Worm (Caenorhabditis elegans) whole organism, late embryonic: ENCODE results near the gene F23G4.1.

Experiments
- C08G9.2 ChIP-seq: sonication (generic microtip); optimal IDR thresholded peaks from 2 replicates; lab custom pipeline; 2016; ENCODE audit warnings: mild to moderate bottlenecking, missing genetic modification characterization, moderate library complexity, missing compliant biosample characterization
- C38D4.7 ChIP-seq: fragments of 200-800 bp; sonication (Bioruptor generic); optimal IDR thresholded peaks from 2 replicates; lab custom pipeline; 2018; ENCODE audit warnings: mild to moderate bottlenecking, missing genetic modification characterization, moderate library complexity, missing compliant biosample characterization
- K02D7.2 ChIP-seq: sonication (generic microtip); optimal IDR thresholded peaks from 2 replicates; lab custom pipeline; 2017; ENCODE audit warnings: mild to moderate bottlenecking, missing genetic modification characterization, missing compliant biosample characterization
- T23F11.4 ChIP-seq: fragments of 200-800 bp; sonication (Bioruptor generic); optimal IDR thresholded peaks from 2 replicates; lab custom pipeline; 2018; ENCODE audit warnings: mild to moderate bottlenecking, missing genetic modification characterization, missing compliant biosample characterization
- Y22D7AL.16 ChIP-seq: sonication (generic microtip); optimal IDR thresholded peaks from 2 replicates; lab custom pipeline; 2016; ENCODE audit warnings: missing genetic modification characterization, missing compliant biosample characterization
- ahr-1 ChIP-seq: sonication (generic microtip); optimal IDR thresholded peaks from 2 replicates; lab custom pipeline; 2016; ENCODE audit warnings: missing genetic modification characterization, missing compliant biosample characterization
- ceh-14 ChIP-seq: sonication (generic microtip); optimal IDR thresholded peaks from 2 replicates; lab custom pipeline; 2016; ENCODE audit warnings: missing genotype, missing genetic modification characterization, missing compliant biosample characterization
- ceh-19 ChIP-seq: fragments of 200-800 bp; sonication (Bioruptor generic); optimal IDR thresholded peaks from 2 replicates; lab custom pipeline; 2018; ENCODE audit warnings: mild to moderate bottlenecking, missing genetic modification characterization, missing compliant biosample characterization
- ceh-31 ChIP-seq: sonication (generic microtip); optimal IDR thresholded peaks from 2 replicates; lab custom pipeline; 2016; ENCODE audit warnings: missing genetic modification characterization, missing compliant biosample characterization
- ceh-34 ChIP-seq: sonication (generic microtip); optimal IDR thresholded peaks from 2 replicates; lab custom pipeline; 2016; ENCODE audit warnings: mild to moderate bottlenecking, missing genetic modification characterization, missing compliant biosample characterization
- ceh-45 ChIP-seq: fragments of 200-800 bp; sonication (Bioruptor generic); IDR thresholded peaks from 2 replicates; pipeline ENCODE4 v1.3.6; 2022; ENCODE audit warnings: missing genetic modification reagents, missing genetic modification characterization, missing compliant biosample characterization
- ceh-48 ChIP-seq: sonication (generic microtip); optimal IDR thresholded peaks from 2 replicates; lab custom pipeline; 2016; ENCODE audit warnings: missing genetic modification characterization, inconsistent platforms, missing compliant biosample characterization
- dmd-4 ChIP-seq: sonication (generic microtip); optimal IDR thresholded peaks from 2 replicates; lab custom pipeline; 2016; ENCODE audit warnings: borderline replicate concordance, missing genetic modification characterization, missing compliant biosample characterization
- elt-2 ChIP-seq: sonication (generic microtip); optimal IDR thresholded peaks from 2 replicates; lab custom pipeline; 2016; ENCODE audit warnings: missing genetic modification reagents, missing genetic modification characterization, missing compliant biosample characterization
- elt-4 ChIP-seq: sonication (generic microtip); optimal IDR thresholded peaks from 2 replicates; lab custom pipeline; 2016; ENCODE audit warnings: missing genetic modification characterization, missing compliant biosample characterization
- ets-4 ChIP-seq: sonication (generic microtip); optimal IDR thresholded peaks from 2 replicates; lab custom pipeline; 2016; ENCODE audit warnings: missing genetic modification characterization, missing compliant biosample characterization
- eyg-1 ChIP-seq: sonication (generic microtip); optimal IDR thresholded peaks from 2 replicates; lab custom pipeline; 2016; ENCODE audit warnings: missing genotype, missing genetic modification characterization, missing compliant biosample characterization
- fax-1 ChIP-seq: sonication (generic microtip); optimal IDR thresholded peaks from 2 replicates; lab custom pipeline; 2016; ENCODE audit warnings: missing genotype, missing genetic modification characterization, missing compliant biosample characterization
- fkh-10 ChIP-seq: fragments of 150-350 bp; optimal IDR thresholded peaks from 2 replicates; lab custom pipeline; 2014; ENCODE audit warnings: missing biosample characterization, missing genetic modification reagents, missing genetic modification characterization
- gmeb-2 ChIP-seq: sonication (generic microtip); optimal IDR thresholded peaks from 2 replicates; lab custom pipeline; 2016; ENCODE audit warnings: missing genetic modification characterization, inconsistent platforms, missing compliant biosample characterization
- hlh-15 ChIP-seq: sonication (generic microtip); optimal IDR thresholded peaks from 2 replicates; lab custom pipeline; 2016; ENCODE audit warnings: missing genetic modification characterization, missing compliant biosample characterization
- hlh-30 ChIP-seq: sonication (generic microtip); optimal IDR thresholded peaks from 2 replicates; lab custom pipeline; 2017; ENCODE audit warnings: antibody characterized with exemption, missing genetic modification characterization, missing compliant biosample characterization; ENCODE audit not compliant: insufficient read depth
- hlh-6 ChIP-seq: sonication (generic microtip); optimal IDR thresholded peaks from 2 replicates; lab custom pipeline; 2016; ENCODE audit warnings: missing genotype, missing genetic modification characterization, missing compliant biosample characterization
- lim-6 ChIP-seq: sonication (generic microtip); optimal IDR thresholded peaks from 2 replicates; lab custom pipeline; 2016; ENCODE audit warnings: missing genetic modification characterization, missing compliant biosample characterization
- lin-11 ChIP-seq: fragments of 200-800 bp; sonication (Bioruptor generic); optimal IDR thresholded peaks from 2 replicates; lab custom pipeline; 2018; ENCODE audit warnings: mild to moderate bottlenecking, missing genetic modification characterization, missing compliant biosample characterization
- madf-2 ChIP-seq: sonication (generic microtip); optimal IDR thresholded peaks from 2 replicates; lab custom pipeline; 2017; ENCODE audit warnings: missing genetic modification characterization, missing compliant biosample characterization
- mec-3 ChIP-seq: sonication (generic microtip); optimal IDR thresholded peaks from 2 replicates; lab custom pipeline; 2016; ENCODE audit warnings: borderline replicate concordance, missing genetic modification characterization, missing compliant biosample characterization
- nfya-1 ChIP-seq: sonication (generic microtip); optimal IDR thresholded peaks from 2 replicates; lab custom pipeline; 2017; ENCODE audit warnings: missing genetic modification characterization, mild to moderate bottlenecking, missing compliant biosample characterization, antibody characterized with exemption, moderate library complexity
- nhr-11 ChIP-seq: fragments of 150-350 bp; optimal IDR thresholded peaks from 2 replicates; lab custom pipeline; 2014; ENCODE audit warnings: missing biosample characterization, missing genetic modification characterization
- pag-3 ChIP-seq: sonication (generic microtip); optimal IDR thresholded peaks from 2 replicates; lab custom pipeline; 2016; ENCODE audit warnings: missing compliant biosample characterization, missing genetic modification characterization, borderline replicate concordance
- pha-2 ChIP-seq: sonication (generic microtip); optimal IDR thresholded peaks from 2 replicates; lab custom pipeline; 2017; ENCODE audit warnings: mild to moderate bottlenecking, missing genetic modification characterization, missing compliant biosample characterization
- pha-4 ChIP-seq: fragments of 150-350 bp; optimal IDR thresholded peaks from 2 replicates; lab custom pipeline; 2018; ENCODE audit warnings: missing biosample characterization, missing genetic modification reagents, missing genetic modification characterization
- pqm-1 ChIP-seq: sonication (generic microtip); optimal IDR thresholded peaks from 2 replicates; lab custom pipeline; 2016; ENCODE audit warnings: missing genetic modification characterization, missing compliant biosample characterization
- pros-1 ChIP-seq: fragments of 150-350 bp; optimal IDR thresholded peaks from 2 replicates; lab custom pipeline; 2014; ENCODE audit warnings: missing biosample characterization, missing genetic modification reagents, missing genetic modification characterization
- sox-4 ChIP-seq: sonication (generic microtip); optimal IDR thresholded peaks from 2 replicates; lab custom pipeline; 2017; ENCODE audit warnings: mild to moderate bottlenecking, missing genetic modification characterization, inconsistent platforms, missing compliant biosample characterization
- syd-9 ChIP-seq: sonication (generic microtip); optimal IDR thresholded peaks from 2 replicates; lab custom pipeline; 2016; ENCODE audit warnings: mild to moderate bottlenecking, missing genetic modification characterization, moderate library complexity, missing compliant biosample characterization
- tbx-7 ChIP-seq: sonication (generic microtip); optimal IDR thresholded peaks from 2 replicates; lab custom pipeline; 2016; ENCODE audit warnings: missing genotype, missing genetic modification characterization, missing compliant biosample characterization
- zip-5 ChIP-seq: sonication (generic microtip); optimal IDR thresholded peaks from 2 replicates; lab custom pipeline; 2016; ENCODE audit warnings: missing genetic modification characterization, missing compliant biosample characterization
- ztf-16 ChIP-seq: sonication (generic microtip); optimal IDR thresholded peaks from 2 replicates; lab custom pipeline; 2017; ENCODE audit warnings: missing genetic modification characterization, missing compliant biosample characterization

Gene F23G4.1

ce11 chrX:6562378-6562856 is 40.6 kb downstream of the F23G4.1 start, which contains the start of gene aaim-1:
Gene aaim-1 (minus strand): TSS chrX:6562428.
- TF ChIP-seq C08G9.2 (tag; lab: Kevin White, UChicago) (no peak), Y22D7AL.16 (tag; lab: Kevin White, UChicago) (no peak), ceh-34 (tag; lab: Kevin White, UChicago) (peak; percentile 32), ztf-16 (no peak)

ce11 chrX:6560495-6560894 is 42.5 kb downstream of the F23G4.1 start:
- TF ChIP-seq pqm-1 (tag; lab: Kevin White, UChicago), result no peak
- TF ChIP-seq nfya-1, result no peak
- no peak for TF ChIP-seq syd-9 (tag; lab: Kevin White, UChicago)
- TF ChIP-seq T23F11.4 (GFP tag; lab: Kevin White, UChicago), result no peak
- no peak for TF ChIP-seq ceh-14 (tag; lab: Kevin White, UChicago)
- no peak for TF ChIP-seq mec-3 (tag; lab: Kevin White, UChicago)
- TF ChIP-seq nhr-11 (tag; lab: Kevin White, UChicago), result no peak
- no peak for TF ChIP-seq lin-11 (tag; lab: Kevin White, UChicago)
- no peak for TF ChIP-seq ahr-1 (tag; lab: Kevin White, UChicago)
- no peak for TF ChIP-seq dmd-4 (tag; lab: Kevin White, UChicago)
- no peak for TF ChIP-seq ceh-45 (GFP tag; lab: Robert Waterston, UW)
- no peak for TF ChIP-seq C38D4.7 (GFP tag; lab: Kevin White, UChicago)
- no peak for TF ChIP-seq gmeb-2 (tag; lab: Kevin White, UChicago)
- TF ChIP-seq tbx-7, result no peak

ce11 chrX:6553634-6554033 is 49.4 kb downstream of the F23G4.1 start:
- TF ChIP-seq fkh-10 (GFP tag; lab: Kevin White, UChicago), result no peak
- no peak for TF ChIP-seq K02D7.2 (tag; lab: Kevin White, UChicago)
- no peak for TF ChIP-seq zip-5 (tag; lab: Kevin White, UChicago)
- TF ChIP-seq elt-4 (tag; lab: Kevin White, UChicago), result no peak
- TF ChIP-seq hlh-15 (tag; lab: Kevin White, UChicago), result no peak
- TF ChIP-seq pha-4 (tag; lab: Kevin White, UChicago), result no peak
- no peak for TF ChIP-seq hlh-30 (tag; lab: Kevin White, UChicago)
- no peak for TF ChIP-seq madf-2 (tag; lab: Kevin White, UChicago)
- TF ChIP-seq ceh-19 (GFP tag; lab: Kevin White, UChicago), result no peak
- TF ChIP-seq hlh-6, result no peak
- TF ChIP-seq ets-4 (tag; lab: Kevin White, UChicago), result no peak

ce11 chrX:6552806-6553337 is 50.1 kb downstream of the F23G4.1 start, which contains the start of gene svh-2:
Gene svh-2 (plus strand): TSS chrX:6553287.
- no peak for TF ChIP-seq pha-2 (tag; lab: Kevin White, UChicago)
- no peak for TF ChIP-seq C38D4.7 (GFP tag; lab: Kevin White, UChicago)
- no peak for TF ChIP-seq ceh-31
- TF ChIP-seq pros-1, result no peak
- no peak for TF ChIP-seq sox-4 (tag; lab: Kevin White, UChicago)
- no peak for TF ChIP-seq ceh-19 (GFP tag; lab: Kevin White, UChicago)
- TF ChIP-seq pag-3, result no peak
- TF ChIP-seq ets-4 (tag; lab: Kevin White, UChicago), result no peak
- TF ChIP-seq ceh-48 (tag; lab: Kevin White, UChicago), result no peak
- no peak for TF ChIP-seq elt-2
- TF ChIP-seq lim-6, result no peak
- no peak for TF ChIP-seq fax-1
- no peak for TF ChIP-seq eyg-1 (tag; lab: Kevin White, UChicago)
